Fruit fly (Drosophila melanogaster) whole organism, embryonic: ENCODE measurements around the gene CG31321.

ENCODE experiments used
- ATbp ChIP-seq: fragments of 200-800 bp; sonication (Bioruptor generic); optimal IDR thresholded peaks from 2 replicates; lab custom pipeline; 2017; ENCODE audit warnings: missing biosample characterization, mild to moderate bottlenecking, missing genetic modification characterization, missing genetic modification reagents
- Asciz ChIP-seq: fragments of 200-800 bp; sonication (Bioruptor generic); optimal IDR thresholded peaks from 2 replicates; lab custom pipeline; 2017; ENCODE audit warnings: missing biosample characterization, mild to moderate bottlenecking, missing genetic modification characterization, missing genetic modification reagents
- CG12071 ChIP-seq: fragments of 200-800 bp; sonication (Bioruptor generic); optimal IDR thresholded peaks from 3 replicates; lab custom pipeline; 2018; ENCODE audit warnings: missing biosample characterization, mild to moderate bottlenecking, missing genetic modification characterization
- CG13624 ChIP-seq: fragments of 200-800 bp; sonication (Bioruptor generic); optimal IDR thresholded peaks from 2 replicates; lab custom pipeline; 2016; ENCODE audit warnings: missing biosample characterization, missing genetic modification characterization
- CG1832 ChIP-seq: fragments of 200-800 bp; sonication (Bioruptor generic); optimal IDR thresholded peaks from 2 replicates; lab custom pipeline; 2017; ENCODE audit warnings: missing biosample characterization, mild to moderate bottlenecking, missing genetic modification characterization, inconsistent platforms
- CG18619 ChIP-seq: fragments of 200-800 bp; sonication (Bioruptor generic); optimal IDR thresholded peaks from 3 replicates; lab custom pipeline; 2017; ENCODE audit warnings: missing biosample characterization, mild to moderate bottlenecking, missing genetic modification characterization
- CG2875 ChIP-seq: fragments of 200-800 bp; sonication (Bioruptor generic); optimal IDR thresholded peaks from 2 replicates; lab custom pipeline; 2017; ENCODE audit warnings: missing biosample characterization, mild to moderate bottlenecking, missing genetic modification characterization, missing genetic modification reagents
- CG31224 ChIP-seq: fragments of 200-800 bp; sonication (Bioruptor generic); IDR thresholded peaks from 2 replicates; pipeline ENCODE4 v1.3.6; 2022; ENCODE audit warnings: missing biosample characterization, missing genetic modification characterization
- CG33557 ChIP-seq: fragments of 200-800 bp; sonication (Bioruptor generic); optimal IDR thresholded peaks from 2 replicates; lab custom pipeline; 2019; ENCODE audit warnings: missing biosample characterization, mild to moderate bottlenecking, missing genetic modification characterization, moderate library complexity
- CG4707 ChIP-seq: fragments of 200-800 bp; sonication (Bioruptor generic); optimal IDR thresholded peaks from 2 replicates; lab custom pipeline; 2018; ENCODE audit warnings: missing biosample characterization, mild to moderate bottlenecking, missing genetic modification characterization, moderate library complexity
- CG6654 ChIP-seq: fragments of 200-800 bp; sonication (Bioruptor generic); optimal IDR thresholded peaks from 2 replicates; lab custom pipeline; 2017; ENCODE audit warnings: missing biosample characterization, mild to moderate bottlenecking, missing genetic modification characterization
- CG6813 ChIP-seq: fragments of 200-800 bp; sonication (Bioruptor generic); optimal IDR thresholded peaks from 2 replicates; lab custom pipeline; 2017; ENCODE audit warnings: missing biosample characterization, missing genetic modification characterization, mild to moderate bottlenecking, moderate library complexity, missing genetic modification reagents
- CG7987 ChIP-seq: fragments of 200-800 bp; sonication (Bioruptor generic); optimal IDR thresholded peaks from 2 replicates; lab custom pipeline; 2018; ENCODE audit warnings: missing biosample characterization, mild to moderate bottlenecking, missing genetic modification characterization, moderate library complexity
- CG8359 ChIP-seq: fragments of 200-800 bp; sonication (Bioruptor generic); optimal IDR thresholded peaks from 2 replicates; lab custom pipeline; 2017; ENCODE audit warnings: missing biosample characterization, mild to moderate bottlenecking, missing genetic modification characterization, borderline replicate concordance
- CG9797 ChIP-seq: fragments of 200-800 bp; sonication (Bioruptor generic); optimal IDR thresholded peaks from 3 replicates; lab custom pipeline; 2018; ENCODE audit warnings: missing biosample characterization, mild to moderate bottlenecking, missing genetic modification characterization
- CG9817 ChIP-seq: fragments of 200-800 bp; sonication (Bioruptor generic); optimal IDR thresholded peaks from 2 replicates; lab custom pipeline; 2018; ENCODE audit warnings: missing biosample characterization, mild to moderate bottlenecking, missing genetic modification characterization, moderate library complexity
- D19A ChIP-seq: fragments of 200-800 bp; optimal IDR thresholded peaks from 3 replicates; lab custom pipeline; 2019; ENCODE audit warnings: missing biosample characterization, mild to moderate bottlenecking, missing genetic modification characterization, moderate library complexity
- Dek ChIP-seq: fragments of 200-800 bp; sonication (Bioruptor generic); optimal IDR thresholded peaks from 3 replicates; lab custom pipeline; 2019; ENCODE audit warnings: missing biosample characterization, mild to moderate bottlenecking, missing genetic modification characterization, moderate library complexity
- Dref ChIP-seq: fragments of 200-800 bp; sonication (Bioruptor generic); IDR thresholded peaks from 2 replicates; pipeline ENCODE4 v1.3.6; 2022; ENCODE audit warnings: missing biosample characterization, missing genetic modification characterization
- E2f2 ChIP-seq: fragments of 200-800 bp; sonication (Bioruptor generic); IDR thresholded peaks from 2 replicates; pipeline ENCODE4 v1.3.6; 2022; ENCODE audit warnings: missing biosample characterization, missing genetic modification characterization
- Fer2 ChIP-seq: fragments of 200-800 bp; sonication (Bioruptor generic); optimal IDR thresholded peaks from 2 replicates; lab custom pipeline; 2018; ENCODE audit warnings: missing biosample characterization, mild to moderate bottlenecking, missing genetic modification characterization, moderate library complexity
- Hey ChIP-seq: fragments of 200-800 bp; sonication (Bioruptor generic); optimal IDR thresholded peaks from 3 replicates; lab custom pipeline; 2018; ENCODE audit warnings: missing biosample characterization, mild to moderate bottlenecking, missing genetic modification characterization
- HmgZ ChIP-seq: fragments of 200-800 bp; sonication (Bioruptor generic); optimal IDR thresholded peaks from 2 replicates; lab custom pipeline; 2018; ENCODE audit warnings: missing biosample characterization, mild to moderate bottlenecking, missing genetic modification characterization
- Jarid2 ChIP-seq: fragments of 200-800 bp; sonication (Bioruptor generic); optimal IDR thresholded peaks from 3 replicates; lab custom pipeline; 2017; ENCODE audit warnings: mild to moderate bottlenecking, missing biosample characterization, missing genetic modification reagents, missing genetic modification characterization
- Nf-YB ChIP-seq: fragments of 200-800 bp; sonication (Bioruptor generic); optimal IDR thresholded peaks from 3 replicates; lab custom pipeline; 2019; ENCODE audit warnings: missing biosample characterization, mild to moderate bottlenecking, missing genetic modification characterization, moderate library complexity
- Pdp1 ChIP-seq, 2 experiments: fragments of 200-800 bp; sonication (Bioruptor generic); optimal IDR thresholded peaks; 3 replicates each; lab custom pipeline; 2016; ENCODE audit warnings: missing biosample characterization in 2 of 2, missing genetic modification characterization in 2 of 2, mild to moderate bottlenecking in 1 of 2, moderate library complexity in 1 of 2
- Sry-β ChIP-seq: fragments of 200-800 bp; sonication (Bioruptor generic); optimal IDR thresholded peaks from 2 replicates; lab custom pipeline; 2018; ENCODE audit warnings: missing biosample characterization, mild to moderate bottlenecking, missing genetic modification characterization, moderate library complexity
- Stat92E ChIP-seq, 3 experiments: fragments of >200 bp in 2 of 3; fragments of 200-800 bp in 1 of 3; sonication (Bioruptor generic) in 1 of 3; optimal IDR thresholded peaks; 2 replicates each; lab custom pipeline; 2017 to 2019; ENCODE audit warnings: missing biosample characterization in 3 of 3, missing genetic modification characterization in 3 of 3, mild to moderate bottlenecking in 1 of 3, moderate library complexity in 1 of 3
- bab2 ChIP-seq: fragments of 200-800 bp; sonication (Bioruptor generic); optimal IDR thresholded peaks from 2 replicates; lab custom pipeline; 2016; ENCODE audit warnings: missing biosample characterization, missing genetic modification characterization
- bbx ChIP-seq: fragments of 200-800 bp; sonication (Bioruptor generic); IDR thresholded peaks from 2 replicates; pipeline ENCODE4 v1.3.6; 2022; ENCODE audit warnings: missing biosample characterization, missing genetic modification characterization; ENCODE audit not compliant: partially characterized antibody
- bcd ChIP-seq: fragments of 200-800 bp; sonication (Bioruptor generic); optimal IDR thresholded peaks from 2 replicates; lab custom pipeline; 2017; ENCODE audit warnings: missing biosample characterization, mild to moderate bottlenecking, missing genetic modification characterization
- crc ChIP-seq: fragments of 200-800 bp; sonication (Bioruptor generic); optimal IDR thresholded peaks from 2 replicates; lab custom pipeline; 2016; ENCODE audit warnings: missing biosample characterization, missing genetic modification characterization
- dpn ChIP-seq, 2 experiments: fragments of 200-800 bp; sonication (Bioruptor generic); optimal IDR thresholded peaks; 3 replicates each; lab custom pipeline; 2016; ENCODE audit warnings: missing biosample characterization in 2 of 2, missing genetic modification characterization in 2 of 2
- gro ChIP-seq: fragments of 200-800 bp; sonication (Bioruptor generic); optimal IDR thresholded peaks from 2 replicates; lab custom pipeline; 2016; ENCODE audit warnings: missing biosample characterization, missing genetic modification characterization
- nerfin-1 ChIP-seq: fragments of 200-800 bp; sonication (Bioruptor generic); optimal IDR thresholded peaks from 3 replicates; lab custom pipeline; 2019; ENCODE audit warnings: missing biosample characterization, mild to moderate bottlenecking, missing genetic modification characterization, moderate library complexity
- oc ChIP-seq: fragments of 200-800 bp; sonication (Bioruptor generic); optimal IDR thresholded peaks from 2 replicates; lab custom pipeline; 2018; ENCODE audit warnings: missing biosample characterization, mild to moderate bottlenecking, missing genetic modification characterization, moderate library complexity
- p53 ChIP-seq: fragments of 200-800 bp; sonication (Bioruptor generic); optimal IDR thresholded peaks from 2 replicates; lab custom pipeline; 2016; ENCODE audit warnings: missing biosample characterization, missing genetic modification characterization
- pros ChIP-seq: fragments of 200-800 bp; sonication (Bioruptor generic); optimal IDR thresholded peaks from 3 replicates; lab custom pipeline; 2019; ENCODE audit warnings: missing biosample characterization, mild to moderate bottlenecking, missing genetic modification characterization, moderate library complexity
- pum ChIP-seq: fragments of 200-800 bp; sonication (Bioruptor generic); optimal IDR thresholded peaks from 2 replicates; lab custom pipeline; 2016; ENCODE audit warnings: missing biosample characterization, missing genetic modification characterization
- sens ChIP-seq: fragments of 200-800 bp; sonication (Bioruptor generic); peaks from one replicate; lab custom pipeline; 2016; ENCODE audit warnings: missing biosample characterization, missing genetic modification characterization
- sens-2 ChIP-seq: fragments of 200-800 bp; sonication (Bioruptor generic); IDR thresholded peaks from 2 replicates; pipeline ENCODE4 v1.3.6; 2022; ENCODE audit warnings: missing biosample characterization, missing genetic modification characterization
- unpg ChIP-seq: fragments of 200-800 bp; sonication (Bioruptor generic); optimal IDR thresholded peaks from 3 replicates; lab custom pipeline; 2018; ENCODE audit warnings: missing biosample characterization, mild to moderate bottlenecking, missing genetic modification characterization, moderate library complexity
- vnd ChIP-seq: fragments of 200-800 bp; sonication (Bioruptor generic); IDR thresholded peaks from 3 replicates; pipeline ENCODE4 v1.3.6; 2022; ENCODE audit warnings: missing biosample characterization, missing genetic modification characterization; ENCODE audit not compliant: partially characterized antibody
- vvl ChIP-seq: fragments of 200-800 bp; sonication (Bioruptor generic); IDR thresholded peaks from 2 replicates; pipeline ENCODE4 v1.3.6; 2022; ENCODE audit warnings: missing biosample characterization, missing genetic modification characterization

The CG31321 gene

dm6 chr3R:14299891-14300290 is 10.3 kb upstream of the CG31321 start (continued):
- TF ChIP-seq Fer2 (tag; lab: Kevin White, UChicago), result no peak
- no peak for TF ChIP-seq Nf-YB (GFP tag; lab: Kevin White, UChicago)
- TF ChIP-seq CG9797 (GFP tag; lab: Kevin White, UChicago), result no peak
- TF ChIP-seq Sry-β (GFP tag; lab: Kevin White, UChicago), result peak; percentile 3
- no peak for TF ChIP-seq E2f2
- TF ChIP-seq Pdp1 (GFP tag; optimal IDR thresholded peaks at IDR 0.05; lab: Kevin White, UChicago), result peak in 1 of 2 experiments; percentile 11
- no peak for TF ChIP-seq CG31224 (GFP tag; lab: Robert Waterston, UW)
- no peak for TF ChIP-seq crc
- no peak for TF ChIP-seq CG1832
- 0 out of 2 replicates have a peak, but pooled peaks have one; percentile 26 for TF ChIP-seq vvl (GFP tag; lab: Robert Waterston, UW)
- TF ChIP-seq CG12071, result peak; percentile 80
- TF ChIP-seq sens-2 (GFP tag; lab: Robert Waterston, UW), result no peak
- no peak for TF ChIP-seq CG6654 (GFP tag; lab: Kevin White, UChicago)
- TF ChIP-seq CG13624 (GFP tag; lab: Kevin White, UChicago), result no peak
- no peak for TF ChIP-seq unpg (GFP tag; lab: Kevin White, UChicago)
- peak; percentile 23 for TF ChIP-seq CG8359 (GFP tag; lab: Kevin White, UChicago)
- TF ChIP-seq CG18619 (GFP tag; lab: Kevin White, UChicago), result no peak
- no peak for TF ChIP-seq vnd (GFP tag; lab: Robert Waterston, UW)
- peak; percentile 11 for TF ChIP-seq HmgZ (tag; lab: Kevin White, UChicago)
- TF ChIP-seq bcd (GFP tag; lab: Kevin White, UChicago), result peak; percentile 5
- peak; percentile 27 for TF ChIP-seq Jarid2 (GFP tag; lab: Kevin White, UChicago)
- TF ChIP-seq oc, result peak; percentile 72
- TF ChIP-seq pros (GFP tag; lab: Kevin White, UChicago), result peak; percentile 85
- no peak for TF ChIP-seq CG9817
- TF ChIP-seq p53, result no peak
- TF ChIP-seq gro (GFP tag; lab: Kevin White, UChicago), result no peak
- peak; percentile 70 for TF ChIP-seq ATbp (GFP tag; lab: Kevin White, UChicago)
- TF ChIP-seq Stat92E (GFP tag; optimal IDR thresholded peaks at IDR 0.05; lab: Kevin White, UChicago), result peak in 1 of 3 experiments; percentile 15
- no peak for TF ChIP-seq Dref (GFP tag; lab: Robert Waterston, UW)
- no peak for TF ChIP-seq bab2 (GFP tag; lab: Kevin White, UChicago)
- peak; percentile 71 for TF ChIP-seq CG7987 (GFP tag; lab: Kevin White, UChicago)
- TF ChIP-seq CG4707 (GFP tag; lab: Kevin White, UChicago), result peak; percentile 37
- no peak for TF ChIP-seq Hey (tag; lab: Kevin White, UChicago)
- TF ChIP-seq Asciz (GFP tag; lab: Kevin White, UChicago), result peak; percentile 77
- TF ChIP-seq Dek, result no peak
- TF ChIP-seq pum (GFP tag; lab: Kevin White, UChicago), result no peak
- TF ChIP-seq CG2875 (GFP tag; lab: Kevin White, UChicago), result peak; percentile 11
- TF ChIP-seq bbx (GFP tag; lab: Robert Waterston, UW), result no peak
- peak; percentile 53 for TF ChIP-seq nerfin-1 (tag; lab: Kevin White, UChicago)
- peak; percentile 16 for TF ChIP-seq D19A (tag; lab: Kevin White, UChicago)
- peak; percentile 21 for TF ChIP-seq CG33557 (GFP tag; lab: Kevin White, UChicago)
- TF ChIP-seq dpn (GFP tag; optimal IDR thresholded peaks at IDR 0.05; lab: Kevin White, UChicago), result no peak
- peak; percentile 68 for TF ChIP-seq sens
- TF ChIP-seq CG6813, result peak; percentile 76
